Worm (Caenorhabditis elegans) whole organism, L4 larva: ENCODE data around the gene iscu-1.

ENCODE experiments used
- D1046.2 ChIP-seq: fragments of 200-800 bp; sonication (Bioruptor generic); IDR thresholded peaks from 2 replicates; pipeline ENCODE4 v1.3.6; 2022; ENCODE audit warnings: missing genetic modification characterization, missing compliant biosample characterization
- F37D6.2 ChIP-seq: sonication (generic microtip); optimal IDR thresholded peaks from 2 replicates; lab custom pipeline; 2016; ENCODE audit warnings: mild to moderate bottlenecking, missing genetic modification characterization, missing compliant biosample characterization
- R02D3.7 ChIP-seq: fragments of 150-350 bp; sonication (generic microtip); optimal IDR thresholded peaks from 3 replicates; lab custom pipeline; 2014; ENCODE audit warnings: missing biosample characterization, missing genetic modification characterization
- T20F7.1 ChIP-seq: fragments of 200-800 bp; sonication (Bioruptor generic); optimal IDR thresholded peaks from 2 replicates; lab custom pipeline; 2018; ENCODE audit warnings: mild to moderate bottlenecking, missing genetic modification characterization, missing compliant biosample characterization
- Y5F2A.4 ChIP-seq: fragments of 200-800 bp; sonication (Bioruptor generic); optimal IDR thresholded peaks from 2 replicates; lab custom pipeline; 2018; ENCODE audit warnings: mild to moderate bottlenecking, missing genetic modification characterization, missing compliant biosample characterization
- ZK546.5 ChIP-seq, 2 experiments: sonication (generic microtip); optimal IDR thresholded peaks; 2 replicates each; lab custom pipeline; 2017; ENCODE audit warnings: missing biosample characterization in 2 of 2, missing genetic modification characterization in 2 of 2
- ama-1 ChIP-seq: fragments of 150-350 bp; optimal IDR thresholded peaks from 2 replicates; lab custom pipeline; 2014; ENCODE audit warnings: inconsistent platforms, mixed read lengths
- attf-4 ChIP-seq: sonication (generic microtip); optimal IDR thresholded peaks from 3 replicates; lab custom pipeline; 2017; ENCODE audit warnings: missing biosample characterization, missing genetic modification characterization
- ceh-28 ChIP-seq: fragments of 150-350 bp; optimal IDR thresholded peaks from 2 replicates; lab custom pipeline; 2014; ENCODE audit warnings: missing biosample characterization, missing genetic modification reagents, missing genetic modification characterization
- daf-12 ChIP-seq: fragments of 150-350 bp; optimal IDR thresholded peaks from 2 replicates; lab custom pipeline; 2014; ENCODE audit warnings: missing biosample characterization, missing genetic modification reagents, missing genetic modification characterization
- daf-16 ChIP-seq, 3 experiments: sonication (generic microtip); optimal IDR thresholded peaks; 2 replicates each; lab custom pipeline; 2016 to 2017; ENCODE audit warnings: missing genetic modification characterization in 3 of 3, missing genetic modification reagents in 3 of 3, mild to moderate bottlenecking in 2 of 3, missing compliant biosample characterization in 2 of 3, missing biosample characterization in 1 of 3, moderate library complexity in 1 of 3
- daf-8 ChIP-seq: fragments of 200-800 bp; sonication (Bioruptor generic); IDR thresholded peaks from 2 replicates; pipeline ENCODE4 v1.3.6; 2022; ENCODE audit warnings: missing genetic modification characterization, missing compliant biosample characterization
- dmd-6 ChIP-seq: fragments of 200-800 bp; sonication (Bioruptor generic); IDR thresholded peaks from 2 replicates; pipeline ENCODE4 v1.3.6; 2022; ENCODE audit warnings: missing genetic modification reagents, missing genetic modification characterization, missing compliant biosample characterization
- dmd-9 ChIP-seq: fragments of 200-800 bp; sonication (Bioruptor generic); IDR thresholded peaks from 2 replicates; pipeline ENCODE4 v1.3.6; 2022; ENCODE audit warnings: missing genetic modification reagents, missing genetic modification characterization, missing compliant biosample characterization
- duxl-1 ChIP-seq: sonication (generic microtip); optimal IDR thresholded peaks from 2 replicates; lab custom pipeline; 2016; ENCODE audit warnings: mild to moderate bottlenecking, missing genetic modification characterization, moderate library complexity, missing compliant biosample characterization; ENCODE audit not compliant: poor library complexity
- dve-1 ChIP-seq: sonication (generic microtip); optimal IDR thresholded peaks from 2 replicates; lab custom pipeline; 2017; ENCODE audit warnings: antibody characterized with exemption, mild to moderate bottlenecking, missing genetic modification characterization, missing compliant biosample characterization; ENCODE audit not compliant: insufficient read depth
- egl-27 ChIP-seq: sonication (generic microtip); optimal IDR thresholded peaks from 3 replicates; lab custom pipeline; 2017; ENCODE audit warnings: missing biosample characterization, missing genetic modification reagents, missing genetic modification characterization
- fkh-10 ChIP-seq: fragments of 150-350 bp; optimal IDR thresholded peaks from 2 replicates; lab custom pipeline; 2014; ENCODE audit warnings: missing biosample characterization, missing genetic modification reagents, missing genetic modification characterization
- hif-1 ChIP-seq, 2 experiments: sonication (generic microtip); optimal IDR thresholded peaks; 2 replicates each; lab custom pipeline; 2016 to 2017; ENCODE audit warnings: missing compliant biosample characterization in 2 of 2, missing genetic modification characterization in 2 of 2, missing genetic modification reagents in 2 of 2, missing genotype in 2 of 2, mild to moderate bottlenecking in 1 of 2
- hlh-11 ChIP-seq: fragments of 200-800 bp; sonication (Bioruptor generic); optimal IDR thresholded peaks from 2 replicates; lab custom pipeline; 2018; ENCODE audit warnings: mild to moderate bottlenecking, missing genetic modification characterization, missing compliant biosample characterization
- hmg-1.1 ChIP-seq: fragments of 200-800 bp; sonication (Bioruptor generic); IDR thresholded peaks from 2 replicates; pipeline ENCODE4 v1.3.6; 2022; ENCODE audit warnings: missing genetic modification reagents, missing genetic modification characterization, missing compliant biosample characterization
- jun-1 ChIP-seq: fragments of 150-350 bp; optimal IDR thresholded peaks from 2 replicates; lab custom pipeline; 2014; ENCODE audit warnings: missing biosample characterization, missing genetic modification reagents, missing genetic modification characterization
- lim-7 ChIP-seq: fragments of 200-800 bp; sonication (Bioruptor generic); IDR thresholded peaks from 2 replicates; pipeline ENCODE4 v1.3.6; 2022; ENCODE audit warnings: missing genetic modification characterization, missing compliant biosample characterization
- lin-15B ChIP-seq: fragments of 150-350 bp; sonication (generic microtip); optimal IDR thresholded peaks from 3 replicates; lab custom pipeline; 2014; ENCODE audit warnings: missing biosample characterization, missing genetic modification characterization
- lsy-2 ChIP-seq, 2 experiments: fragments of 150-350 bp in 1 of 2; sonication (generic microtip) in 1 of 2; optimal IDR thresholded peaks; 2 replicates each; lab custom pipeline; 2014 to 2017; ENCODE audit warnings: missing biosample characterization in 2 of 2, missing genetic modification characterization in 2 of 2
- madf-5 ChIP-seq, 2 experiments: fragments of 200-800 bp; sonication (Bioruptor generic); IDR thresholded peaks; 2 replicates each; pipeline ENCODE4 v1.3.6; 2022; ENCODE audit warnings: missing compliant biosample characterization in 2 of 2, missing genetic modification characterization in 2 of 2
- mdl-1 ChIP-seq, 2 experiments: fragments of 150-350 bp in 1 of 2; sonication (generic microtip) in 1 of 2; optimal IDR thresholded peaks; 2 replicates each; lab custom pipeline; 2014 to 2017; ENCODE audit warnings: missing biosample characterization in 2 of 2, missing genetic modification characterization in 2 of 2
- mep-1 ChIP-seq: fragments of 150-350 bp; sonication (generic microtip); optimal IDR thresholded peaks from 3 replicates; lab custom pipeline; 2014; ENCODE audit warnings: missing biosample characterization, missing genetic modification characterization
- mes-2 ChIP-seq: sonication (generic microtip); optimal IDR thresholded peaks from 2 replicates; lab custom pipeline; 2016; ENCODE audit warnings: missing genotype, mild to moderate bottlenecking, missing genetic modification characterization, missing compliant biosample characterization; ENCODE audit not compliant: poor library complexity, severe bottlenecking
- mxl-2 ChIP-seq: fragments of 200-800 bp; sonication (Bioruptor generic); conservative IDR thresholded peaks from 2 replicates; pipeline ENCODE4 v1.3.6; 2022; ENCODE audit warnings: missing genetic modification reagents, missing genetic modification characterization, missing compliant biosample characterization
- mxl-3 ChIP-seq: fragments of 200-800 bp; sonication (Bioruptor generic); optimal IDR thresholded peaks from 2 replicates; lab custom pipeline; 2018; ENCODE audit warnings: mild to moderate bottlenecking, missing genetic modification characterization, missing compliant biosample characterization
- nhr-102 ChIP-seq: sonication (generic microtip); optimal IDR thresholded peaks from 2 replicates; lab custom pipeline; 2016; ENCODE audit warnings: mild to moderate bottlenecking, missing genetic modification characterization, moderate library complexity, missing compliant biosample characterization
- nhr-111 ChIP-seq: fragments of 200-800 bp; sonication (Bioruptor generic); optimal IDR thresholded peaks from 2 replicates; lab custom pipeline; 2018; ENCODE audit warnings: mild to moderate bottlenecking, missing genetic modification characterization, missing compliant biosample characterization
- nhr-237 ChIP-seq: sonication (generic microtip); optimal IDR thresholded peaks from 2 replicates; lab custom pipeline; 2017; ENCODE audit warnings: missing biosample characterization, missing genetic modification characterization
- nhr-28 ChIP-seq: fragments of 150-350 bp; optimal IDR thresholded peaks from 2 replicates; lab custom pipeline; 2014; ENCODE audit warnings: missing biosample characterization, missing genetic modification characterization
- nhr-41 ChIP-seq: fragments of 200-800 bp; sonication (Bioruptor generic); IDR thresholded peaks from 2 replicates; pipeline ENCODE4 v1.3.6; 2022; ENCODE audit warnings: missing genetic modification reagents, missing genetic modification characterization, missing compliant biosample characterization
- nhr-42 ChIP-seq: fragments of 200-800 bp; sonication (Bioruptor generic); IDR thresholded peaks from 2 replicates; pipeline ENCODE4 v1.3.6; 2022; ENCODE audit warnings: missing genetic modification characterization, missing compliant biosample characterization
- nhr-6 ChIP-seq: fragments of 150-350 bp; optimal IDR thresholded peaks from 2 replicates; lab custom pipeline; 2014; ENCODE audit warnings: missing biosample characterization, missing genetic modification characterization
- nhr-77 ChIP-seq: fragments of 150-350 bp; optimal IDR thresholded peaks from 2 replicates; lab custom pipeline; 2014; ENCODE audit warnings: missing biosample characterization, missing genetic modification characterization
- php-3 ChIP-seq: fragments of 200-800 bp; sonication (Bioruptor generic); IDR thresholded peaks from 2 replicates; pipeline ENCODE4 v1.3.6; 2022; ENCODE audit warnings: missing genetic modification reagents, missing genetic modification characterization, missing compliant biosample characterization
- rbr-2 ChIP-seq: sonication (generic microtip); optimal IDR thresholded peaks from 2 replicates; lab custom pipeline; 2016; ENCODE audit warnings: missing genotype, missing genetic modification characterization, missing compliant biosample characterization
- sdz-12 ChIP-seq: fragments of 200-800 bp; sonication (Bioruptor generic); optimal IDR thresholded peaks from 2 replicates; lab custom pipeline; 2018; ENCODE audit warnings: mild to moderate bottlenecking, missing genetic modification characterization, missing compliant biosample characterization
- set-16 ChIP-seq: fragments of 200-800 bp; sonication (Bioruptor generic); IDR thresholded peaks from 2 replicates; pipeline ENCODE4 v1.3.6; 2022; ENCODE audit warnings: missing genetic modification reagents, missing genetic modification characterization, missing compliant biosample characterization
- skn-1 ChIP-seq: fragments of 150-350 bp; optimal IDR thresholded peaks from 2 replicates; lab custom pipeline; 2014; ENCODE audit warnings: missing biosample characterization, missing genetic modification characterization
- snpc-4 ChIP-seq: fragments of 150-350 bp; optimal IDR thresholded peaks from 2 replicates; lab custom pipeline; 2014; ENCODE audit warnings: missing biosample characterization, missing genetic modification characterization
- spr-3 ChIP-seq: fragments of 200-800 bp; sonication (Bioruptor generic); optimal IDR thresholded peaks from 2 replicates; lab custom pipeline; 2018; ENCODE audit warnings: mild to moderate bottlenecking, missing genetic modification characterization, missing compliant biosample characterization
- tag-97 ChIP-seq: fragments of 200-800 bp; sonication (Bioruptor generic); IDR thresholded peaks from 2 replicates; pipeline ENCODE4 v1.3.6; 2022; ENCODE audit warnings: missing genetic modification characterization, missing compliant biosample characterization
- tra-1 ChIP-seq: fragments of 200-800 bp; sonication (Bioruptor generic); IDR thresholded peaks from 2 replicates; pipeline ENCODE4 v1.3.6; 2022; ENCODE audit warnings: missing genetic modification reagents, missing genetic modification characterization, missing compliant biosample characterization
- unc-62 ChIP-seq, 3 experiments: fragments of 150-350 bp in 1 of 3; sonication (generic microtip); optimal IDR thresholded peaks in 2 of 3; peaks in 1 of 3; 1 replicate in 1 of 3; 2 replicates in 2 of 3; lab custom pipeline; 2014 to 2017; ENCODE audit warnings: missing biosample characterization in 3 of 3, missing genetic modification characterization in 3 of 3, missing genetic modification reagents in 3 of 3, missing genotype in 1 of 3
- zip-11 ChIP-seq: fragments of 200-800 bp; sonication (Bioruptor generic); IDR thresholded peaks from 2 replicates; pipeline ENCODE4 v1.3.6; 2022; ENCODE audit warnings: missing genetic modification characterization, missing compliant biosample characterization
- ztf-7 ChIP-seq: fragments of 150-350 bp; optimal IDR thresholded peaks from 2 replicates; lab custom pipeline; 2014; ENCODE audit warnings: missing biosample characterization, missing genetic modification characterization

The iscu-1 gene

DNA sequence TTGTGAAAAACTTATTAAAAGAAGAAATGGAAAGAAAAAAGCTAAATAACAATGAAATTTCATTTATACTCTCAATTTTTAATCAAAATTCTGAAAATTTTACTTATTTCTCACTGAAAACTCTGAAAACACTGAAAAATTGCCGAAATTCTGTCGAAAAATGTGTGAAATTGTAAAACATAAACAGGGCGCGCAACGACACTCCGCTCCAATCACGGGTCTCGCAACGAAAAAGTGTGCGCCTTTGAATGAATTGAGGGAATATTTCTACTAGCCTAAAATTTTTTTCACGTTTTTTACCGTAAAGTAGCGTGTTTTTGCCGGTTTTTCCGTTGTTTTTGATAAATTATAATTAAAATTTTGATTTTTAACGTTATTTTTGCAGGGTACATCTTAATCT is 6.3 kb upstream of the iscu-1 start, which contains the start of gene rpl-18:
Gene rpl-18, plus strand, starts transcription at position 386 of the 400 bp plus-strand sequence.
- TF ChIP-seq hif-1 (tag; optimal IDR thresholded peaks at IDR 0.05; lab: Kevin White, UChicago) (no peak), duxl-1 (tag; lab: Kevin White, UChicago) (no peak), nhr-28 (tag; lab: Kevin White, UChicago) (no peak), mxl-2 (GFP tag; lab: Robert Waterston, UW) (no peak), nhr-102 (no peak), lin-15B (no peak), jun-1 (tag; lab: Kevin White, UChicago) (no peak), daf-12 (tag; lab: Kevin White, UChicago) (no peak), hlh-11 (tag; lab: Kevin White, UChicago) (no peak), mdl-1 (tag; optimal IDR thresholded peaks at IDR 0.05; lab: Kevin White, UChicago) (peak in 1 of 2 experiments; percentile 30), fkh-10 (GFP tag; lab: Kevin White, UChicago) (peak; percentile 20), ZK546.5 (tag; optimal IDR thresholded peaks at IDR 0.05; lab: Kevin White, UChicago) (no peak), set-16 (GFP tag; lab: Robert Waterston, UW) (no peak), mes-2 (tag; lab: Kevin White, UChicago) (peak; percentile 86), T20F7.1 (GFP tag; lab: Kevin White, UChicago) (peak; percentile 98), hmg-1.1 (GFP tag; lab: Robert Waterston, UW) (0 out of 2 replicates have a peak, but pooled peaks have one; percentile 34), snpc-4 (tag; lab: Kevin White, UChicago) (no peak), F37D6.2 (tag; lab: Kevin White, UChicago) (no peak), daf-8 (GFP tag; lab: Robert Waterston, UW) (no peak), mep-1 (tag; lab: Kevin White, UChicago) (peak; percentile 57), lsy-2 (tag; optimal IDR thresholded peaks at IDR 0.05; lab: Kevin White, UChicago) (peak in 1 of 2 experiments; percentile 92), skn-1 (no peak), nhr-237 (no peak), unc-62 (GFP tag; optimal IDR thresholded peaks at IDR 0.05 in 1 of 2; lab: Kevin White, UChicago) (no peak), unc-62 (tag; optimal IDR thresholded peaks at IDR 0.05; lab: Kevin White, UChicago) (no peak), egl-27 (tag; lab: Kevin White, UChicago) (no peak), ama-1 (lab: Kevin White, UChicago) (peak; percentile 4), nhr-111 (no peak), tag-97 (GFP tag; lab: Robert Waterston, UW) (no peak), mxl-3 (GFP tag; lab: Kevin White, UChicago) (no peak), tra-1 (GFP tag; lab: Robert Waterston, UW) (no peak), sdz-12 (GFP tag; lab: Kevin White, UChicago) (no peak), ztf-7 (tag; lab: Kevin White, UChicago) (peak; percentile 84), D1046.2 (no peak), nhr-77 (tag; lab: Kevin White, UChicago) (peak; percentile 43), php-3 (GFP tag; lab: Robert Waterston, UW) (no peak), R02D3.7 (tag; lab: Kevin White, UChicago) (no peak), daf-16 (GFP tag; optimal IDR thresholded peaks at IDR 0.05; lab: Kevin White, UChicago) (no peak), daf-16 (tag; optimal IDR thresholded peaks at IDR 0.05; lab: Kevin White, UChicago) (peak; percentile 49), dmd-6 (GFP tag; lab: Robert Waterston, UW) (no peak), Y5F2A.4 (GFP tag; lab: Kevin White, UChicago) (no peak), lim-7 (GFP tag; lab: Robert Waterston, UW) (no peak), nhr-42 (GFP tag; lab: Robert Waterston, UW) (no peak), spr-3 (GFP tag; lab: Kevin White, UChicago) (no peak), rbr-2 (tag; lab: Kevin White, UChicago) (peak; percentile 45), attf-4 (no peak), dve-1 (tag; lab: Kevin White, UChicago) (peak; percentile 72), madf-5 (GFP tag; IDR thresholded peaks at IDR 0.05; lab: Robert Waterston, UW) (no peak), zip-11 (GFP tag; lab: Robert Waterston, UW) (no peak), nhr-6 (tag; lab: Kevin White, UChicago) (peak; percentile 71), dmd-9 (no peak), nhr-41 (GFP tag; lab: Robert Waterston, UW) (no peak), ceh-28 (no peak)
